Fruit fly (Drosophila melanogaster): ENCODE measurements around the gene RpL9.

RpL9 gene

dm6 chr2L:11037583-11038517 is 33.9 kb upstream of the RpL9 start (continued):
- TF ChIP-seq CG6654 (GFP tag; optimal IDR thresholded peaks at IDR 0.05) = no peak
- TF ChIP-seq shn (GFP tag; optimal IDR thresholded peaks at IDR 0.05) = peak; percentile 25
- peak; percentile 22 for TF ChIP-seq CG14710 (tag; optimal IDR thresholded peaks at IDR 0.05)
- no peak for TF ChIP-seq CG6854 (GFP tag; optimal IDR thresholded peaks at IDR 0.05)
- TF ChIP-seq kah (GFP tag; optimal IDR thresholded peaks at IDR 0.05) = no peak
- no peak for TF ChIP-seq CG18011 (GFP tag; optimal IDR thresholded peaks at IDR 0.05)
- TF ChIP-seq ttk (GFP tag; IDR thresholded peaks at IDR 0.05) = peak; percentile 33; the same call in 1 of the 2 replicates
- peak; percentile 52 for TF ChIP-seq CG16815 (GFP tag; optimal IDR thresholded peaks at IDR 0.05)
- no peak for TF ChIP-seq hkb (optimal IDR thresholded peaks at IDR 0.05)
- TF ChIP-seq hkb (GFP tag; IDR thresholded peaks at IDR 0.05) = peak; percentile 23; the same call in 1 of the 2 replicates
- TF ChIP-seq CG2129 (GFP tag; IDR thresholded peaks at IDR 0.05; ENCODE audit: partially characterized antibody) = no peak
- TF ChIP-seq lov (optimal IDR thresholded peaks at IDR 0.05) = no peak
- no peak for TF ChIP-seq lov (GFP tag; IDR thresholded peaks at IDR 0.05)
- TF ChIP-seq CG2875 (GFP tag; optimal IDR thresholded peaks at IDR 0.05) = peak; percentile 17
- TF ChIP-seq zen2 (GFP tag; IDR thresholded peaks at IDR 0.05; ENCODE audit: partially characterized antibody) = no peak
- TF ChIP-seq Scr (GFP tag; IDR thresholded peaks at IDR 0.05; ENCODE audit: partially characterized antibody) = no peak
- no peak for TF ChIP-seq usp (GFP tag; optimal IDR thresholded peaks at IDR 0.05)
- TF ChIP-seq ERR (GFP tag; optimal IDR thresholded peaks at IDR 0.05) = no peak
- TF ChIP-seq NC2β (GFP tag; optimal IDR thresholded peaks at IDR 0.05) = peak; percentile 20
- TF ChIP-seq salm (tag; optimal IDR thresholded peaks at IDR 0.05) = peak; percentile 30
- peak; percentile 35 for TF ChIP-seq mirr (GFP tag; optimal IDR thresholded peaks at IDR 0.05)
- peak; percentile 31 for TF ChIP-seq Camta (GFP tag; optimal IDR thresholded peaks at IDR 0.05)
- no peak for TF ChIP-seq tap (tag; optimal IDR thresholded peaks at IDR 0.05)
- peak in 1 of 3 experiments; percentile 76 for TF ChIP-seq lola (GFP tag; optimal IDR thresholded peaks at IDR 0.05)
- peak; percentile 11 for TF ChIP-seq vfl (GFP tag; optimal IDR thresholded peaks at IDR 0.05)
- TF ChIP-seq eve (GFP tag; optimal IDR thresholded peaks at IDR 0.05) = peak in 1 of 2 experiments; percentile 67
- TF ChIP-seq Dip2 (GFP tag; IDR thresholded peaks at IDR 0.05) = no peak
- no peak for TF ChIP-seq Nf-YA (GFP tag; IDR thresholded peaks at IDR 0.05)
- TF ChIP-seq Xbp1 (GFP tag; optimal IDR thresholded peaks at IDR 0.05) = peak; percentile 62
- TF ChIP-seq D19B (GFP tag; optimal IDR thresholded peaks at IDR 0.05) = no peak
- peak; percentile 53; the same call in 1 of the 2 replicates for TF ChIP-seq Rfx (GFP tag; IDR thresholded peaks at IDR 0.05)
- peak; percentile 41 for TF ChIP-seq Blimp-1 (GFP tag; optimal IDR thresholded peaks at IDR 0.05)
- TF ChIP-seq jumu (GFP tag; optimal IDR thresholded peaks at IDR 0.05) = no peak
- TF ChIP-seq pros (GFP tag; optimal IDR thresholded peaks at IDR 0.05) = no peak
- peak; percentile 29 for TF ChIP-seq sd (tag; optimal IDR thresholded peaks at IDR 0.05)
- TF ChIP-seq CG31224 (GFP tag; IDR thresholded peaks at IDR 0.05) = no peak
- TF ChIP-seq CG10543 (GFP tag; optimal IDR thresholded peaks at IDR 0.05) = peak; percentile 47
- TF ChIP-seq cato (GFP tag; optimal IDR thresholded peaks at IDR 0.05; ENCODE audit: borderline replicate concordance) = peak; percentile 26
- TF ChIP-seq slbo (GFP tag; IDR thresholded peaks at IDR 0.05) = peak; percentile 43
- no peak for TF ChIP-seq slou (GFP tag; optimal IDR thresholded peaks at IDR 0.05)
- 0 out of 2 replicates have a peak, but pooled peaks have one; percentile 7 for TF ChIP-seq al (GFP tag; IDR thresholded peaks at IDR 0.05)
- TF ChIP-seq CG11456 (GFP tag; IDR thresholded peaks at IDR 0.05) = no peak
- TF ChIP-seq CG10147 (GFP tag; optimal IDR thresholded peaks at IDR 0.05) = peak; percentile 15
- TF ChIP-seq CG11504 (tag; optimal IDR thresholded peaks at IDR 0.05) = peak; percentile 69
- TF ChIP-seq mld (GFP tag; IDR thresholded peaks at IDR 0.05; ENCODE audit: partially characterized antibody) = no peak
- TF ChIP-seq ewg (GFP tag; optimal IDR thresholded peaks at IDR 0.05) = peak; percentile 41
- peak; percentile 2 for TF ChIP-seq CG12236 (GFP tag; optimal IDR thresholded peaks at IDR 0.05)
- TF ChIP-seq CG9876 (GFP tag; optimal IDR thresholded peaks at IDR 0.05) = no peak

Data from whole organism, embryonic.